Worm (Caenorhabditis elegans) whole organism, L4/young adult: ENCODE measurements around the gene Y62E10A.23.

Source experiments
- W03F9.2 ChIP-seq: fragments of 150-350 bp; optimal IDR thresholded peaks from 2 replicates; lab custom pipeline; 2014; ENCODE audit warnings: missing biosample characterization, missing genetic modification characterization
- dao-5 ChIP-seq: sonication (generic microtip); optimal IDR thresholded peaks from 2 replicates; lab custom pipeline; 2016; ENCODE audit warnings: missing genotype, missing genetic modification characterization, moderate library complexity, missing compliant biosample characterization
- him-1 ChIP-seq: sonication (generic microtip); optimal IDR thresholded peaks from 2 replicates; lab custom pipeline; 2016; ENCODE audit warnings: missing genotype, missing genetic modification reagents, missing genetic modification characterization, missing compliant biosample characterization

Gene Y62E10A.23

DNA sequence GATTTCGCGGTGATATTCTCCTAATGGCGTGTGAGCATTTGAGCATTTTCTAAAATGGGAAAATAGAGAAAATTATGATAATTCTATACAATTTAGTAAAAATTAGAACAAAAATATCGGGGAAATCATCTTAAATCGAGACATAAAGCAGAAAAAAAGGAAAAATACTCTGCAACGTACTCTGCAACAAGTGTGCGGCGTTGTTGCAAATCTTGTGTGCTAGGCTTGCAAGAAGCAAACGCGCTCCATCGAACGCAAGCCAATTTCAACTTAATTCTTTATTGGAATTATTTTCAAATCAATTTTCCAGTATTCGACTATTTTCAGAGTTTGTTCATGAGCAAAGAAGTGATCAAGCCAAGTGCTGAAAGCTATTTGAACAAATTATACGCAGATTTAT lies at the start of gene Y62E10A.23, which contains the start of the genes Y62E10A.20 and mdt-9:
TSS of gene Y62E10A.23 (plus strand) at position 282 of the 400 bp plus-strand sequence.
TSS of gene Y62E10A.20 (minus strand) at position 49 of the 400 bp plus-strand sequence.
TSS of gene mdt-9 (plus strand) at position 338 of the 400 bp plus-strand sequence.
- peak; percentile 22 for TF ChIP-seq him-1 (tag; lab: Kevin White, UChicago)
- TF ChIP-seq dao-5 (tag; lab: Kevin White, UChicago), result no peak
- TF ChIP-seq W03F9.2 (tag; lab: Kevin White, UChicago), result peak; percentile 85

DNA sequence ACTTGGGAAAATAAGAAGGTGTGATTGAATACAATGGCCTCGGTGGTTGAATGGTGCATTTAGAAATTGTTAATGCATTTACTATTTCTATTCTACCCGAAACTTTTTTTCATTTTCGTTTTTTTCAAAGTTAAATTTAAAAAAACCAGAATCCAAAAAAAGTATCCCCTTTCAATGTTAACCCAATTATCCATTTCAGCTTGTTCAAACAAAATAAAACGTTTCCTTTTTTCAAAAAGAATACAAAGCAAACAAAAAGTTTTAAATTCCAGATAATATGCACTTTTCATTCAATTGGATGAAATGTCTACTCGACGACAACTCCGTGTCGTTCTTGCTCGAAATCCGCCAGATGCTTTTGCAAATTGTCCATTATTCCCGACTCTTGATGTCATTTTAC lies 43.6 kb upstream of the Y62E10A.23 start, which contains the start of gene W02A2.5:
TSS of gene W02A2.5 (plus strand) at position 301 of the 400 bp plus-strand sequence.
- TF ChIP-seq dao-5 (tag; lab: Kevin White, UChicago), result no peak
- TF ChIP-seq him-1 (tag; lab: Kevin White, UChicago), result no peak
- no peak for TF ChIP-seq W03F9.2 (tag; lab: Kevin White, UChicago)

DNA sequence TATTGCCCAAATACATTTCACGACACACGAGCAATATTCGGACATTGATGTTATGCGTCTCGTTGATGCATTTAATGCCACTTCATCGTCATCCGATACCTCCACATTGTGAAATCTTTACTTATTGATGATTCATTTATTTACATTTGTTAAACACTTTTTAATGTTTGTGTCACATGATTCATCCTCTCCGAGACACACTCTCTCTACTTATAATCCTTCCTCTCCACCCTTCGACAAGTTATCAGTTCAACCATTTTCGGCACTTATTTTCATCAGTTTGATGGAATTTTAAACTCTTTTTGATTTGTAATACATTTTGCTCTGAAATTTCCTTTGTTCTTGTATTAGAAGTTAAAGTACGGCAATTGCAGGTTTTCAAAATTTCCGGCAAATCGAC lies 40.0 kb upstream of the Y62E10A.23 start:
- no peak for TF ChIP-seq W03F9.2 (tag; lab: Kevin White, UChicago)
- TF ChIP-seq dao-5 (tag; lab: Kevin White, UChicago), result no peak
- TF ChIP-seq him-1 (tag; lab: Kevin White, UChicago), result no peak

DNA sequence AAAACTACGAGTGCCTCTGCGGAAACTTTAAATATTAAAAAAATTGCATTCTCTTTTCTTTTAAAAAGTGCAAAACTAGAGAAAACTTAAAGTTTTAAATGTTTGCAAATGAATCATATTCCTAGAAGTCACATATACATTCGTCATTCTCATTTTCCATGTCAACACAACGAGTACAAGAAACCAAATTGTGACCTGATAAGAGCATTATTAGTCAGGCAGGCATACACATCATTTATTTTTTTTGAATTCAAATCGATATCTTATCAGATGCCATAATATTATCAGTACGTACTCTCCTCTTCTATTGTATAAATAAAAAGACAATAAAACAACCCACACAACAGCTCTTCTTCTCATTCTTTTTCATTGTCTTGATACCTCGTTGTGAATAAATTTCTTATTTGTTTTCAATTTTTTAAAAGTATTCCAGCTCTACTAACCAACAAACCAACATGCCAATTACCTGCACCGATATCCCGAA lies 38.9 kb upstream of the Y62E10A.23 start, which contains the start of gene W02A2.9:
TSS of gene W02A2.9 (plus strand) at position 434 of the 484 bp plus-strand sequence.
- TF ChIP-seq him-1 (tag; lab: Kevin White, UChicago), result no peak

DNA sequence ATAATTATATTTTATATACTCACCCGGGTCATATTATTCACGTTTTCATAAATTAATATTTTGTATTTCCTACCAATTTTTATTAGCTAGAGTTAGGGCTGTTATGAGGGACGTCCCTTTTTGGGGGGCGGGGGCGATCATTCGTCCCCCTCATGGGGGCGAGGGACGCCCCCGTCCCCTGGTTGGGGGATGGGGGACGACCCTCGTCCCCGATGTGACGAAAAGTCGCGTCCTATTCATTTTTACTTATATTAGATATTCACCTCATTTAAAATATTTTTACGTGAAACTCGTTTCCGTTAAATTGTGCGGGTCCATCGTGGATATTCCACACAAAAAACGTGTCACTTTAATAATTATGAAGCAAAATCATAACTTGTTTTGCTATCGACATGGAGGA lies 37.5 kb upstream of the Y62E10A.23 start, which contains the start of gene W02A2.12:
TSS of gene W02A2.12 (minus strand) at position 240 of the 400 bp plus-strand sequence.
- no peak for TF ChIP-seq W03F9.2 (tag; lab: Kevin White, UChicago)
- TF ChIP-seq dao-5 (tag; lab: Kevin White, UChicago), result no peak
- no peak for TF ChIP-seq him-1 (tag; lab: Kevin White, UChicago)

DNA sequence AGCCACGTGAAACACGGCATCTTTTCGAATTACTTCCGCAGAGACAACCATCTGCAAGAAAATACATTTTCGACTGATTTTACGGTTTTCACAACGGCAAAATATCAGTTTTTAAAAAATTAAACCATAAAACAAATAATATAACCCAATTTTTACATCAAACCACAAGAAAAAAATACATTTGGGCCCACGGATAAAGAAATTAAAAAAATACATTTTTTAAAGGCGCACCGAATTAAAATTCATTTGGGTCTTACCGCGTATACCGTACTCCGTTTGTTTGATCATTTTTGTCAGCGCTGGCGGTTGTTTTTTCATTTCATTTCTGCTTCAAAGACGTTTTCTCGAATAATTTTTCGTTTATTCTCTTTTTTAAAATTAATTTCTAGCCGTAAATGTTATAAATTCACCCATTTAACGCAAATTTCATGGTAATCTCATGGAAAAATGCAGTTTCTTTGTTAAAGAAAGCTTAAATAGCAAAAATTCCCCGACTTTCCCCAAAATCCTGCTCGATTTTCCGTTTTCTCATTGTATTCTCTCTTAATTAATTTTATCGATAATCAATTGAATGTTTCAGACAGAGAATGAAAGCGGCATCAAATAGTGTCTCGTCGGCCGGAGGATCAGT lies 32.9 kb upstream of the Y62E10A.23 start, which contains the start of the genes rec-8 and mex-5:
TSS of gene rec-8 (minus strand) at position 51 of the 631 bp plus-strand sequence.
TSS of gene mex-5 (plus strand) at position 581 of the 631 bp plus-strand sequence.
- peak; percentile 27 for TF ChIP-seq W03F9.2 (tag; lab: Kevin White, UChicago)
- TF ChIP-seq him-1 (tag; lab: Kevin White, UChicago), result no peak

DNA sequence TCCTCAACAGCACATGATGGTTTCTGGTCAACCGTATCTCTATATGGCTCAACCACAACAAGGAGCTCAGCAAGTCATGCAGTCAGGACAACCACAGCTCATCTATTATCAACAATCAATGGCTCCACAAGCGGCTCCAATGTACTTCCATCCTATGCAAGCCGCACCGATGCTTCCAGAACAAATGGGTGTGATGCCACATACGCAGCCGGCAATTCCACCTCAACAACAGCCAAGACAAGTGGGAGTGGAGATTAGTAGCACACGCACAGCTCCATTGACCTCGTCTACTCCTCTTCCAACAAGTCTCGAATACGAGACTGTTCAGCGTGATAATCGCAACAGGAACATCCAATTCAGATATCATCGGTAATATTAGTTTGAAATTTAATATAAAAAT lies 32.1 kb upstream of the Y62E10A.23 start:
- TF ChIP-seq W03F9.2 (tag; lab: Kevin White, UChicago), result no peak
- no peak for TF ChIP-seq him-1 (tag; lab: Kevin White, UChicago)
- TF ChIP-seq dao-5 (tag; lab: Kevin White, UChicago), result no peak

DNA sequence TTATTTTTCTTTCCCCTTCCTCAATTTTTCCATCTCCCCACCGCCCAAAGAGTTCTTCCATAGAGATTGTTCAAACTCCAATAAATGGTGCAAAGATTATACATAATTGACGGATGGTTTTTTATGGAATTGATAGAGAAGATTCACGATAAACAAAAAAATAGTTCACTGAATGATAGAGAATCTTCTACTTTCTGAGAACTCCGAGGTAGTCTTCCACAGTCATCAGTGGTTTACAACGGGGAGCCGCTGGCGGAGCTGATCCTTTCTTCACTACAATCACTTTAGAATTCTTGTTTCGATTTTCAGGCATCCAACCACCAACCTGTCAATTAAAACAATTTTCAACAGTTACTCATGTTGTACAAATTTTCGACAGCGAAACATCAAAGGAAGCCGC lies 30.1 kb upstream of the Y62E10A.23 start:
- TF ChIP-seq W03F9.2 (tag; lab: Kevin White, UChicago) (no peak), dao-5 (tag; lab: Kevin White, UChicago) (no peak), him-1 (tag; lab: Kevin White, UChicago) (no peak)

ce11 chrIV:13358488-13358887 lies 27.6 kb upstream of the Y62E10A.23 start, which contains the start of gene W02A2.8:
Gene W02A2.8, minus strand, starts transcription at chrIV:13358588.
- TF ChIP-seq dao-5 (tag; lab: Kevin White, UChicago), result no peak
- no peak for TF ChIP-seq W03F9.2 (tag; lab: Kevin White, UChicago)
- no peak for TF ChIP-seq him-1 (tag; lab: Kevin White, UChicago)

- no peak for TF ChIP-seq dao-5 (tag; lab: Kevin White, UChicago)
- no peak for TF ChIP-seq him-1 (tag; lab: Kevin White, UChicago)
- no peak for TF ChIP-seq W03F9.2 (tag; lab: Kevin White, UChicago)
Observed at ce11 chrIV:13360144-13360543, 26.0 kb upstream of the Y62E10A.23 start, which contains the start of gene Y62E10A.3. Gene Y62E10A.3, minus strand, starts transcription at chrIV:13360244.

- TF ChIP-seq W03F9.2 (tag; lab: Kevin White, UChicago) (no peak), him-1 (tag; lab: Kevin White, UChicago) (no peak), dao-5 (tag; lab: Kevin White, UChicago) (no peak)
Observed at ce11 chrIV:13364869-13365268, 21.3 kb upstream of the Y62E10A.23 start, which contains the start of gene srsx-25. Gene srsx-25, plus strand, starts transcription at chrIV:13365169.

ce11 chrIV:13369120-13369842 lies 16.8 kb upstream of the Y62E10A.23 start, which contains the start of gene agt-1:
Gene agt-1, minus strand, starts transcription at chrIV:13369412.
- no peak for TF ChIP-seq W03F9.2 (tag; lab: Kevin White, UChicago)
- TF ChIP-seq him-1 (tag; lab: Kevin White, UChicago), result no peak
- no peak for TF ChIP-seq dao-5 (tag; lab: Kevin White, UChicago)
